Worm (Caenorhabditis elegans) whole organism, young adult: ENCODE measurements around the gene K07E3.1.

ENCODE experiments used
- F33H1.4 ChIP-seq: fragments of 200-800 bp; sonication (Bioruptor generic); IDR thresholded peaks from 2 replicates; pipeline ENCODE4 v1.3.6; 2022; ENCODE audit warnings: missing genetic modification reagents, missing genetic modification characterization, missing compliant biosample characterization
- F37B4.10 ChIP-seq: fragments of 200-800 bp; sonication (Bioruptor generic); IDR thresholded peaks from 2 replicates; pipeline ENCODE4 v1.3.6; 2022; ENCODE audit warnings: missing genetic modification characterization, missing compliant biosample characterization
- F39B2.1 ChIP-seq: fragments of 200-800 bp; sonication (Bioruptor generic); IDR thresholded peaks from 2 replicates; pipeline ENCODE4 v1.3.6; 2022; ENCODE audit warnings: missing genetic modification reagents, missing genetic modification characterization, missing compliant biosample characterization
- T07F8.4 ChIP-seq: sonication (generic microtip); optimal IDR thresholded peaks from 2 replicates; lab custom pipeline; 2016; ENCODE audit warnings: mild to moderate bottlenecking, missing genetic modification characterization, moderate library complexity, missing compliant biosample characterization
- Y56A3A.18 ChIP-seq: fragments of 200-800 bp; sonication (Bioruptor generic); IDR thresholded peaks from 2 replicates; pipeline ENCODE4 v1.3.6; 2022; ENCODE audit warnings: missing genetic modification reagents, missing genetic modification characterization, missing compliant biosample characterization
- Y95B8A.8 ChIP-seq: fragments of 200-800 bp; sonication (Bioruptor generic); IDR thresholded peaks from 2 replicates; pipeline ENCODE4 v1.3.6; 2022; ENCODE audit warnings: missing genetic modification reagents, missing genetic modification characterization, missing compliant biosample characterization
- ZK185.1 ChIP-seq: sonication (generic microtip); optimal IDR thresholded peaks from 2 replicates; lab custom pipeline; 2016; ENCODE audit warnings: mild to moderate bottlenecking, missing genetic modification characterization, missing compliant biosample characterization; ENCODE audit not compliant: poor library complexity, severe bottlenecking
- atf-7 ChIP-seq: sonication (generic microtip); optimal IDR thresholded peaks from 2 replicates; lab custom pipeline; 2017; ENCODE audit warnings: mild to moderate bottlenecking, missing genetic modification characterization, missing compliant biosample characterization
- attf-3 ChIP-seq: fragments of 200-800 bp; sonication (Bioruptor generic); conservative IDR thresholded peaks from 2 replicates; pipeline ENCODE4 v1.3.6; 2022; ENCODE audit warnings: missing genetic modification reagents, missing genetic modification characterization, missing compliant biosample characterization
- bed-1 ChIP-seq: fragments of 200-800 bp; sonication (Bioruptor generic); IDR thresholded peaks from 2 replicates; pipeline ENCODE4 v1.3.6; 2022; ENCODE audit warnings: missing genetic modification reagents, missing genetic modification characterization, missing compliant biosample characterization
- cebp-1 ChIP-seq, 2 experiments: fragments of 200-800 bp in 1 of 2; sonication (Bioruptor generic) in 1 of 2; sonication (generic microtip) in 1 of 2; IDR thresholded peaks in 1 of 2; optimal IDR thresholded peaks in 1 of 2; 2 replicates each; pipeline versions ENCODE4 v1.3.6 to Lab custom; 2017 to 2022; ENCODE audit warnings: missing compliant biosample characterization in 2 of 2, missing genetic modification characterization in 2 of 2, mild to moderate bottlenecking in 1 of 2, missing genetic modification reagents in 1 of 2, moderate library complexity in 1 of 2
- ceh-27 ChIP-seq: fragments of 200-800 bp; sonication (Bioruptor generic); optimal IDR thresholded peaks from 2 replicates; lab custom pipeline; 2018; ENCODE audit warnings: mild to moderate bottlenecking, missing genetic modification characterization, moderate library complexity, missing compliant biosample characterization
- die-1 ChIP-seq: sonication (generic microtip); optimal IDR thresholded peaks from 2 replicates; lab custom pipeline; 2016; ENCODE audit warnings: missing genotype, mild to moderate bottlenecking, missing genetic modification characterization, missing compliant biosample characterization
- egl-44 ChIP-seq: fragments of 200-800 bp; sonication (Bioruptor generic); IDR thresholded peaks from 2 replicates; pipeline ENCODE4 v1.3.6; 2022; ENCODE audit warnings: missing genetic modification reagents, missing genetic modification characterization, missing compliant biosample characterization
- egrh-3 ChIP-seq: fragments of 200-800 bp; sonication (Bioruptor generic); IDR thresholded peaks from 2 replicates; pipeline ENCODE4 v1.3.6; 2022; ENCODE audit warnings: missing genetic modification reagents, missing genetic modification characterization, missing compliant biosample characterization
- ets-4 ChIP-seq: fragments of 200-800 bp; sonication (Bioruptor generic); optimal IDR thresholded peaks from 2 replicates; lab custom pipeline; 2018; ENCODE audit warnings: mild to moderate bottlenecking, missing genetic modification characterization, missing compliant biosample characterization
- fkh-3 ChIP-seq: sonication (generic microtip); optimal IDR thresholded peaks from 2 replicates; lab custom pipeline; 2016; ENCODE audit warnings: mild to moderate bottlenecking, missing genetic modification characterization, missing compliant biosample characterization
- gei-17 ChIP-seq: fragments of 200-800 bp; sonication (Bioruptor generic); optimal IDR thresholded peaks from 2 replicates; lab custom pipeline; 2018; ENCODE audit warnings: mild to moderate bottlenecking, missing genetic modification characterization, missing compliant biosample characterization
- hlh-12 ChIP-seq: sonication (generic microtip); optimal IDR thresholded peaks from 2 replicates; lab custom pipeline; 2016; ENCODE audit warnings: missing genetic modification characterization, missing compliant biosample characterization
- hmg-1.2 ChIP-seq: fragments of 200-800 bp; sonication (Bioruptor generic); IDR thresholded peaks from 2 replicates; pipeline ENCODE4 v1.3.6; 2022; ENCODE audit warnings: missing genetic modification reagents, missing genetic modification characterization, missing compliant biosample characterization
- hmg-20 ChIP-seq: fragments of 200-800 bp; sonication (Bioruptor generic); IDR thresholded peaks from 2 replicates; pipeline ENCODE4 v1.3.6; 2022; ENCODE audit warnings: missing genetic modification reagents, missing genetic modification characterization, missing compliant biosample characterization
- lag-1 ChIP-seq: fragments of 200-800 bp; sonication (Bioruptor generic); IDR thresholded peaks from 2 replicates; pipeline ENCODE4 v1.3.6; 2022; ENCODE audit warnings: missing genetic modification reagents, missing genetic modification characterization, missing compliant biosample characterization
- let-607 ChIP-seq, 2 experiments: fragments of 200-800 bp in 1 of 2; sonication (Bioruptor generic) in 1 of 2; sonication (generic microtip) in 1 of 2; optimal IDR thresholded peaks; 2 replicates each; lab custom pipeline; 2016 to 2018; ENCODE audit warnings: mild to moderate bottlenecking in 2 of 2, missing compliant biosample characterization in 2 of 2, missing genetic modification characterization in 2 of 2, moderate library complexity in 2 of 2, missing genotype in 1 of 2
- lin-35 ChIP-seq, 3 experiments: fragments of 150-350 bp in 2 of 3; sonication (generic microtip) in 1 of 3; optimal IDR thresholded peaks; 2 replicates each; lab custom pipeline; 2014 to 2018; ENCODE audit warnings: missing biosample characterization in 3 of 3, missing genetic modification characterization in 3 of 3, missing genetic modification reagents in 3 of 3
- lin-54 ChIP-seq: fragments of 200-800 bp; sonication (Bioruptor generic); optimal IDR thresholded peaks from 2 replicates; lab custom pipeline; 2018; ENCODE audit warnings: mild to moderate bottlenecking, missing genetic modification characterization, missing compliant biosample characterization
- mcd-1 ChIP-seq: fragments of 200-800 bp; sonication (Bioruptor generic); IDR thresholded peaks from 2 replicates; pipeline ENCODE4 v1.3.6; 2022; ENCODE audit warnings: missing genetic modification reagents, missing genetic modification characterization, missing compliant biosample characterization
- mel-28 ChIP-seq: sonication (generic microtip); optimal IDR thresholded peaks from 2 replicates; lab custom pipeline; 2016; ENCODE audit warnings: borderline replicate concordance, mild to moderate bottlenecking, missing genetic modification characterization, missing compliant biosample characterization
- nfya-2 ChIP-seq: fragments of 200-800 bp; sonication (Bioruptor generic); IDR thresholded peaks from 2 replicates; pipeline ENCODE4 v1.3.6; 2022; ENCODE audit warnings: missing genetic modification reagents, missing genetic modification characterization, missing compliant biosample characterization
- nhr-120 ChIP-seq: fragments of 200-800 bp; sonication (Bioruptor generic); IDR thresholded peaks from 2 replicates; pipeline ENCODE4 v1.3.6; 2022; ENCODE audit warnings: missing genetic modification characterization, missing compliant biosample characterization
- nhr-27 ChIP-seq: fragments of 200-800 bp; sonication (Bioruptor generic); optimal IDR thresholded peaks from 2 replicates; lab custom pipeline; 2018; ENCODE audit warnings: mild to moderate bottlenecking, missing genetic modification characterization, moderate library complexity, missing compliant biosample characterization
- pbrm-1 ChIP-seq: fragments of 200-800 bp; sonication (Bioruptor generic); IDR thresholded peaks from 2 replicates; pipeline ENCODE4 v1.3.6; 2022; ENCODE audit warnings: missing genetic modification reagents, missing genetic modification characterization, missing compliant biosample characterization
- rcor-1 ChIP-seq: fragments of 200-800 bp; sonication (Bioruptor generic); IDR thresholded peaks from 2 replicates; pipeline ENCODE4 v1.3.6; 2022; ENCODE audit warnings: missing genetic modification reagents, missing genetic modification characterization, missing compliant biosample characterization
- rec-8 ChIP-seq, 2 experiments: sonication (generic microtip); optimal IDR thresholded peaks; 2 replicates each; lab custom pipeline; 2016; ENCODE audit warnings: mild to moderate bottlenecking in 2 of 2, missing genetic modification characterization in 2 of 2, missing genetic modification reagents in 2 of 2, missing genotype in 2 of 2, missing biosample characterization in 1 of 2, missing compliant biosample characterization in 1 of 2, moderate library complexity in 1 of 2
- rpc-1 ChIP-seq, 2 experiments: fragments of 150-350 bp in 1 of 2; sonication (generic microtip) in 1 of 2; optimal IDR thresholded peaks; 2 replicates each; lab custom pipeline; 2014 to 2018; ENCODE audit warnings: missing biosample characterization in 1 of 2, missing genetic modification characterization in 1 of 2, missing genetic modification reagents in 1 of 2, missing genotype in 1 of 2
- snpc-1.1 ChIP-seq: sonication (generic microtip); optimal IDR thresholded peaks from 2 replicates; lab custom pipeline; 2017; ENCODE audit warnings: missing genetic modification characterization, mild to moderate bottlenecking, missing compliant biosample characterization, antibody characterized with exemption, moderate library complexity, missing genotype, missing genetic modification reagents; ENCODE audit not compliant: insufficient read depth
- somi-1 ChIP-seq: fragments of 200-800 bp; sonication (Bioruptor generic); optimal IDR thresholded peaks from 2 replicates; lab custom pipeline; 2018; ENCODE audit warnings: mild to moderate bottlenecking, missing genetic modification characterization, missing compliant biosample characterization
- sptf-2 ChIP-seq: fragments of 200-800 bp; sonication (Bioruptor generic); optimal IDR thresholded peaks from 2 replicates; lab custom pipeline; 2018; ENCODE audit warnings: mild to moderate bottlenecking, missing genetic modification characterization, missing compliant biosample characterization
- tbp1 ChIP-seq: fragments of 200-800 bp; sonication (Bioruptor generic); optimal IDR thresholded peaks from 2 replicates; lab custom pipeline; 2018; ENCODE audit warnings: mild to moderate bottlenecking, missing genetic modification characterization, missing compliant biosample characterization
- zfh-2 ChIP-seq: fragments of 200-800 bp; sonication (Bioruptor generic); conservative IDR thresholded peaks from 2 replicates; pipeline ENCODE4 v1.3.6; 2022; ENCODE audit warnings: missing genetic modification reagents, missing genetic modification characterization, missing compliant biosample characterization
- ztf-22 ChIP-seq: fragments of 200-800 bp; sonication (Bioruptor generic); optimal IDR thresholded peaks from 2 replicates; lab custom pipeline; 2018; ENCODE audit warnings: mild to moderate bottlenecking, missing genetic modification characterization, moderate library complexity, missing compliant biosample characterization

The K07E3.1 gene

ce11 chrX:8156502-8156901 lies 46.3 kb downstream of the K07E3.1 start (continued):
- TF ChIP-seq lin-35 (GFP tag; optimal IDR thresholded peaks at IDR 0.05; lab: Kevin White, UChicago), result no peak
- TF ChIP-seq Y56A3A.18 (GFP tag; lab: Robert Waterston, UW), result peak; percentile 75; the same call in 1 of the 2 replicates
- TF ChIP-seq ZK185.1 (tag; lab: Kevin White, UChicago), result peak; percentile 70
- peak; percentile 85 for TF ChIP-seq pbrm-1 (GFP tag; lab: Robert Waterston, UW)
- TF ChIP-seq ets-4 (GFP tag; lab: Kevin White, UChicago), result no peak
- TF ChIP-seq attf-3, result 0 out of 2 replicates have a peak, but pooled peaks have one; percentile 18
- TF ChIP-seq rec-8 (tag; optimal IDR thresholded peaks at IDR 0.05; lab: Kevin White, UChicago), result peak in 1 of 2 experiments; percentile 2
- TF ChIP-seq hmg-1.2, result peak; percentile 71
- peak; percentile 69 for TF ChIP-seq die-1 (tag; lab: Kevin White, UChicago)
- TF ChIP-seq atf-7 (tag; lab: Kevin White, UChicago), result no peak
- 0 out of 2 replicates have a peak, but pooled peaks have one; percentile 36 for TF ChIP-seq F37B4.10 (GFP tag; lab: Robert Waterston, UW)
- TF ChIP-seq rpc-1 (optimal IDR thresholded peaks at IDR 0.05; lab: Kevin White, UChicago), result peak; percentile 62
- peak; percentile 83 for TF ChIP-seq rpc-1 (tag; optimal IDR thresholded peaks at IDR 0.05; lab: Kevin White, UChicago)
- TF ChIP-seq snpc-1.1, result peak; percentile 38
- no peak for TF ChIP-seq T07F8.4 (tag; lab: Kevin White, UChicago)
- TF ChIP-seq ceh-27 (GFP tag; lab: Kevin White, UChicago), result no peak
- TF ChIP-seq rcor-1 (GFP tag; lab: Robert Waterston, UW), result peak; percentile 61
- no peak for TF ChIP-seq nhr-120 (GFP tag; lab: Robert Waterston, UW)
- TF ChIP-seq cebp-1 (GFP tag; IDR thresholded peaks at IDR 0.05; lab: Robert Waterston, UW), result no peak
- peak; percentile 53 for TF ChIP-seq cebp-1 (tag; optimal IDR thresholded peaks at IDR 0.05; lab: Kevin White, UChicago)
- 0 out of 2 replicates have a peak, but pooled peaks have one; percentile 51 for TF ChIP-seq hmg-20
- TF ChIP-seq, all 124 proteins: peak for 25

- TF ChIP-seq F39B2.1 (GFP tag; lab: Robert Waterston, UW) (peak; percentile 97), somi-1 (GFP tag; lab: Kevin White, UChicago) (no peak)
Measured at ce11 chrX:8157132-8157531, 46.9 kb downstream of the K07E3.1 start.

- TF ChIP-seq ceh-27 (GFP tag; lab: Kevin White, UChicago) (peak; percentile 11), ztf-22 (GFP tag; lab: Kevin White, UChicago) (no peak), somi-1 (GFP tag; lab: Kevin White, UChicago) (no peak), lin-54 (GFP tag; lab: Kevin White, UChicago) (no peak), pbrm-1 (GFP tag; lab: Robert Waterston, UW) (peak; percentile 43; the same call in 1 of the 2 replicates), gei-17 (GFP tag; lab: Kevin White, UChicago) (no peak), mcd-1 (no peak), bed-1 (0 out of 2 replicates have a peak, but pooled peaks have one; percentile 53), hlh-12 (tag; lab: Kevin White, UChicago) (no peak), tbp1 (GFP tag; lab: Kevin White, UChicago) (peak; percentile 29), egrh-3 (GFP tag; lab: Robert Waterston, UW) (peak; percentile 32; the same call in 1 of the 2 replicates), nfya-2 (GFP tag; lab: Robert Waterston, UW) (no peak), F33H1.4 (GFP tag; lab: Robert Waterston, UW) (no peak), zfh-2 (peak; percentile 64), lag-1 (GFP tag; lab: Robert Waterston, UW) (no peak), sptf-2 (GFP tag; lab: Kevin White, UChicago) (no peak), nhr-120 (GFP tag; lab: Robert Waterston, UW) (0 out of 2 replicates have a peak, but pooled peaks have one; percentile 17), nhr-27 (no peak), let-607 (tag; optimal IDR thresholded peaks at IDR 0.05; lab: Kevin White, UChicago) (no peak), hmg-20 (no peak), mel-28 (tag; lab: Kevin White, UChicago) (no peak), fkh-3 (tag; lab: Kevin White, UChicago) (no peak), egl-44 (GFP tag; lab: Robert Waterston, UW) (no peak), Y95B8A.8 (no peak), F39B2.1 (GFP tag; lab: Robert Waterston, UW) (peak; percentile 98)
Measured at ce11 chrX:8158975-8159813, 49.0 kb downstream of the K07E3.1 start, which contains the start of gene hil-3. TSS of gene hil-3 (plus strand) at chrX:8159169.
